Fruit fly (Drosophila melanogaster): ENCODE data around the gene CG44261.

DNA sequence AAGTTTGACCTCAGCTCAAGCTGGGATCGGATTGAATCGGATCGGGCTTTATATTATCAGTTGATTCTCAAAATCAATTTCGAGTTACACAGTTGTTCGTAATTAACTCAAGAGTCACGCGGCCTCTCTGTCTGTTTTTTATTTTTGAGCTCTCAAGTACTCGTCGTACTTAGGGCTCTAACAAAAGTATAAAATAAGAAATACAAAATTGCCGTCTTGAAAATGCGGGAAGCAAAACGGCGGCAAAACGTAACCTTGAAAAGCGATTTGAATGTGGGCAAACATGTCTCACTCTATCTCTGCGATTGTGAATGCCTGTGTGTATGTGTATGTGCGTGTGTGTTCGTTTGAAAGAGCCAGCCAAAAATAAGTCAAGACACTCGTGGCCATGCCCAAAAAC lies 29.6 kb upstream of the CG44261 start:
- no peak for TF ChIP-seq CG9948 (tag; optimal IDR thresholded peaks at IDR 0.05)
- TF ChIP-seq fd96Ca (GFP tag; IDR thresholded peaks at IDR 0.05): no peak
- no peak for TF ChIP-seq CG13204 (GFP tag; optimal IDR thresholded peaks at IDR 0.05)
- no peak for TF ChIP-seq Snoo (tag; optimal IDR thresholded peaks at IDR 0.05)
- TF ChIP-seq CG14655 (GFP tag; optimal IDR thresholded peaks at IDR 0.05): no peak
- no peak for TF ChIP-seq gl (tag; optimal IDR thresholded peaks at IDR 0.05)
- no peak for TF ChIP-seq CG32121 (GFP tag; IDR thresholded peaks at IDR 0.05)
- no peak for TF ChIP-seq CG10348 (GFP tag; IDR thresholded peaks at IDR 0.05)
- TF ChIP-seq CG17806 (tag; optimal IDR thresholded peaks at IDR 0.05): no peak
- no peak for TF ChIP-seq CG8301 (tag; optimal IDR thresholded peaks at IDR 0.05)
- no peak for TF ChIP-seq CG4496 (GFP tag; IDR thresholded peaks at IDR 0.05)

All from whole organism, pupa.